Fruit fly (Drosophila melanogaster): ENCODE results near the gene rumpel.

The rumpel gene

DNA sequence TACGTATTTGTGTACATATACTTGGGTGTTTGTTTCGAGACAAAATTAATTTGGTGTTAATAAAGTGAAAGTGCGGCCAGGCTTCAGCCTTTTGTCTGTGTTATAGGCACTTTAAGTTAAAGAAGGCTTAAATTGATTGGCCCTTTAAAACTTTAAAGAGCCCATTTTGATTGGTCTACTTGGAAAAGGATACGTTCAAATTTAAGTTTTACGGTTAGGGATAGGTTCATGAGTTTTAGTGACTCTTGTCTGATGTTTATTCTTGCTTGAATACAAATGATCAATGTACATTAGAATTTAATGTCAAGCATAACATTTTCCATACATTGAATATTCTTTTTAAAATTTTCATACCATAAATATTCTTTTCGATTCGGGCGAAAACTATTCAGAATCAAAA, 11.5 kb upstream of the rumpel start, which contains the start of gene CG32727:
TSS of gene CG32727 (plus strand) at position 301 of the 400 bp plus-strand sequence.
- TF ChIP-seq Gug (GFP tag; IDR thresholded peaks at IDR 0.05) (no peak), lz (GFP tag; optimal IDR thresholded peaks at IDR 0.05) (no peak), CG34406 (GFP tag; optimal IDR thresholded peaks at IDR 0.05) (no peak), CG16779 (tag; optimal IDR thresholded peaks at IDR 0.05) (no peak), achi (GFP tag; optimal IDR thresholded peaks at IDR 0.05) (no peak), CG10669 (GFP tag; optimal IDR thresholded peaks at IDR 0.05) (no peak), fd59A (GFP tag; optimal IDR thresholded peaks at IDR 0.05) (no peak), Sox15 (GFP tag; optimal IDR thresholded peaks at IDR 0.05) (no peak), dsx (GFP tag; optimal IDR thresholded peaks at IDR 0.05; ENCODE audit: poor library complexity, severe bottlenecking) (no peak)

- TF ChIP-seq fd59A (GFP tag; optimal IDR thresholded peaks at IDR 0.05): no peak
- TF ChIP-seq CG4318 (GFP tag; optimal IDR thresholded peaks at IDR 0.05): no peak
- no peak for TF ChIP-seq topi (GFP tag; optimal IDR thresholded peaks at IDR 0.05)
- TF ChIP-seq CG15336 (GFP tag; IDR thresholded peaks at IDR 0.05): no peak
- TF ChIP-seq CG7368 (GFP tag; optimal IDR thresholded peaks at IDR 0.05): no peak
- no peak for TF ChIP-seq CG1621 (tag; optimal IDR thresholded peaks at IDR 0.05)
- no peak for TF ChIP-seq CG8319 (GFP tag; optimal IDR thresholded peaks at IDR 0.05)
- no peak for TF ChIP-seq CG8119 (GFP tag; IDR thresholded peaks at IDR 0.05)
- TF ChIP-seq CG10669 (GFP tag; optimal IDR thresholded peaks at IDR 0.05): no peak
Observed at dm6 chrX:7411806-7412205, 6.6 kb upstream of the rumpel start, which contains the start of gene CG42246. TSS of gene CG42246 (minus strand) at chrX:7411906.

- TF ChIP-seq Ets21C (GFP tag; optimal IDR thresholded peaks at IDR 0.05) (no peak), CG8319 (GFP tag; optimal IDR thresholded peaks at IDR 0.05) (no peak), acj6 (GFP tag; optimal IDR thresholded peaks at IDR 0.05) (no peak), Hr4 (GFP tag; optimal IDR thresholded peaks at IDR 0.05) (no peak), CG10669 (GFP tag; optimal IDR thresholded peaks at IDR 0.05) (no peak), CG11294 (GFP tag; IDR thresholded peaks at IDR 0.05) (no peak), salr (GFP tag; optimal IDR thresholded peaks at IDR 0.05) (no peak), ss (GFP tag; optimal IDR thresholded peaks at IDR 0.05) (no peak), svp (GFP tag) (no peak), Ets96B (tag; optimal IDR thresholded peaks at IDR 0.05) (no peak), net (GFP tag; optimal IDR thresholded peaks at IDR 0.05) (no peak), CG6163 (GFP tag; IDR thresholded peaks at IDR 0.05) (no peak), CG11762 (GFP tag; optimal IDR thresholded peaks at IDR 0.05; ENCODE audit: insufficient read depth) (no peak)
Observed at dm6 chrX:7412368-7412767, 6.0 kb upstream of the rumpel start, which contains the start of gene CG42704. TSS of gene CG42704 (plus strand) at chrX:7412668.

- TF ChIP-seq CG11762 (GFP tag; optimal IDR thresholded peaks at IDR 0.05; ENCODE audit: insufficient read depth): no peak
- TF ChIP-seq CG8119 (GFP tag; IDR thresholded peaks at IDR 0.05): no peak
- no peak for TF ChIP-seq Hr39 (GFP tag; optimal IDR thresholded peaks at IDR 0.05)
- TF ChIP-seq topi (GFP tag; optimal IDR thresholded peaks at IDR 0.05): no peak
Observed at dm6 chrX:7413569-7413968, 4.8 kb upstream of the rumpel start, which contains the start of gene CG42705. TSS of gene CG42705 (plus strand) at chrX:7413869.

dm6 chrX:7415027-7415426, 3.4 kb upstream of the rumpel start:
- no peak for TF ChIP-seq CG4318 (GFP tag; optimal IDR thresholded peaks at IDR 0.05)
- TF ChIP-seq net (GFP tag; optimal IDR thresholded peaks at IDR 0.05): no peak
- no peak for TF ChIP-seq Gug (GFP tag; IDR thresholded peaks at IDR 0.05)
- TF ChIP-seq CG11902 (GFP tag; optimal IDR thresholded peaks at IDR 0.05): no peak
- no peak for TF ChIP-seq CG8319 (GFP tag; optimal IDR thresholded peaks at IDR 0.05)
- no peak for TF ChIP-seq fkh (GFP tag; optimal IDR thresholded peaks at IDR 0.05)
- TF ChIP-seq CG6792 (GFP tag; optimal IDR thresholded peaks at IDR 0.05): no peak
- no peak for TF ChIP-seq CG31627 (GFP tag; optimal IDR thresholded peaks at IDR 0.05)
- TF ChIP-seq Ets21C (GFP tag; optimal IDR thresholded peaks at IDR 0.05): no peak
- TF ChIP-seq CG11294 (GFP tag; IDR thresholded peaks at IDR 0.05): no peak
- TF ChIP-seq svp (GFP tag): no peak
- no peak for TF ChIP-seq pdm3 (GFP tag; optimal IDR thresholded peaks at IDR 0.05)
- no peak for TF ChIP-seq achi (GFP tag; optimal IDR thresholded peaks at IDR 0.05)
- TF ChIP-seq CG6163 (GFP tag; IDR thresholded peaks at IDR 0.05): no peak
- TF ChIP-seq CG8632 (GFP tag; optimal IDR thresholded peaks at IDR 0.05): no peak
- no peak for TF ChIP-seq CG16779 (tag; optimal IDR thresholded peaks at IDR 0.05)
- TF ChIP-seq Eip93F (GFP tag; optimal IDR thresholded peaks at IDR 0.05): no peak
- no peak for TF ChIP-seq CG8119 (GFP tag; IDR thresholded peaks at IDR 0.05)
- TF ChIP-seq CG7368 (GFP tag; optimal IDR thresholded peaks at IDR 0.05): no peak

Data from whole organism, prepupa.